Worm (Caenorhabditis elegans) whole organism, young adult: ENCODE measurements around the gene ZK669.2.

Experiments
- B0336.3 ChIP-seq: fragments of 200-800 bp; sonication (Bioruptor generic); IDR thresholded peaks from 2 replicates; pipeline ENCODE4 v1.3.6; 2022; ENCODE audit warnings: missing genetic modification characterization, missing compliant biosample characterization
- D2030.7 ChIP-seq: fragments of 200-800 bp; sonication (Bioruptor generic); IDR thresholded peaks from 2 replicates; pipeline ENCODE4 v1.3.6; 2022; ENCODE audit warnings: missing genetic modification reagents, missing genetic modification characterization, missing compliant biosample characterization
- F49E8.2 ChIP-seq: sonication (generic microtip); optimal IDR thresholded peaks from 3 replicates; lab custom pipeline; 2017; ENCODE audit warnings: missing genetic modification characterization, mild to moderate bottlenecking, missing compliant biosample characterization, antibody characterized with exemption, moderate library complexity; ENCODE audit not compliant: insufficient read depth
- F57A8.1 ChIP-seq: fragments of 200-800 bp; sonication (Bioruptor generic); optimal IDR thresholded peaks from 2 replicates; lab custom pipeline; 2018; ENCODE audit warnings: mild to moderate bottlenecking, missing genetic modification characterization, moderate library complexity, missing compliant biosample characterization
- F57C9.4 ChIP-seq: sonication (generic microtip); optimal IDR thresholded peaks from 2 replicates; lab custom pipeline; 2017; ENCODE audit warnings: mild to moderate bottlenecking, missing genetic modification characterization, missing compliant biosample characterization
- Y53F4B.3 ChIP-seq: fragments of 200-800 bp; sonication (Bioruptor generic); IDR thresholded peaks from 2 replicates; pipeline ENCODE4 v1.3.6; 2022; ENCODE audit warnings: missing genetic modification reagents, missing genetic modification characterization, missing compliant biosample characterization
- Y53G8AR.9 ChIP-seq: fragments of 200-800 bp; sonication (Bioruptor generic); conservative IDR thresholded peaks from 2 replicates; pipeline ENCODE4 v1.3.6; 2022; ENCODE audit warnings: missing genetic modification reagents, missing genetic modification characterization, missing compliant biosample characterization
- ZK185.1 ChIP-seq: sonication (generic microtip); optimal IDR thresholded peaks from 2 replicates; lab custom pipeline; 2016; ENCODE audit warnings: mild to moderate bottlenecking, missing genetic modification characterization, missing compliant biosample characterization; ENCODE audit not compliant: poor library complexity, severe bottlenecking
- akir-1 ChIP-seq: fragments of 200-800 bp; sonication (Bioruptor generic); optimal IDR thresholded peaks from 2 replicates; lab custom pipeline; 2018; ENCODE audit warnings: mild to moderate bottlenecking, missing genetic modification characterization, moderate library complexity, missing compliant biosample characterization
- ama-1 ChIP-seq, 3 experiments: fragments of 150-350 bp in 1 of 3; sonication (generic microtip) in 2 of 3; optimal IDR thresholded peaks; 2 replicates each; lab custom pipeline; 2014 to 2018; ENCODE audit warnings: missing biosample characterization in 2 of 3, missing genetic modification characterization in 2 of 3, missing genetic modification reagents in 2 of 3
- atf-7 ChIP-seq: sonication (generic microtip); optimal IDR thresholded peaks from 2 replicates; lab custom pipeline; 2017; ENCODE audit warnings: mild to moderate bottlenecking, missing genetic modification characterization, missing compliant biosample characterization
- athp-1 ChIP-seq: sonication (generic microtip); optimal IDR thresholded peaks from 2 replicates; lab custom pipeline; 2017; ENCODE audit warnings: mild to moderate bottlenecking, missing genetic modification characterization, missing compliant biosample characterization
- attf-6 ChIP-seq: fragments of 200-800 bp; sonication (Bioruptor generic); IDR thresholded peaks from 2 replicates; pipeline ENCODE4 v1.3.6; 2022; ENCODE audit warnings: missing genetic modification reagents, missing genetic modification characterization, missing compliant biosample characterization
- ceh-58 ChIP-seq: fragments of 200-800 bp; sonication (Bioruptor generic); IDR thresholded peaks from 2 replicates; pipeline ENCODE4 v1.3.6; 2022; ENCODE audit warnings: missing genetic modification characterization, missing compliant biosample characterization
- dox-1 ChIP-seq: fragments of 200-800 bp; sonication (Bioruptor generic); IDR thresholded peaks from 2 replicates; pipeline ENCODE4 v1.3.6; 2022; ENCODE audit warnings: missing genetic modification reagents, missing genetic modification characterization, missing compliant biosample characterization
- dpff-1 ChIP-seq: sonication (generic microtip); optimal IDR thresholded peaks from 2 replicates; lab custom pipeline; 2017; ENCODE audit warnings: mild to moderate bottlenecking, missing genetic modification characterization, missing compliant biosample characterization
- dpl-1 ChIP-seq: fragments of 150-350 bp; optimal IDR thresholded peaks from 2 replicates; lab custom pipeline; 2014; ENCODE audit warnings: missing biosample characterization, missing genetic modification reagents, missing genetic modification characterization
- hlh-26 ChIP-seq: fragments of 200-800 bp; sonication (Bioruptor generic); conservative IDR thresholded peaks from 2 replicates; pipeline ENCODE4 v1.3.6; 2022; ENCODE audit warnings: missing genetic modification reagents, missing genetic modification characterization, missing compliant biosample characterization
- hmg-20 ChIP-seq: fragments of 200-800 bp; sonication (Bioruptor generic); IDR thresholded peaks from 2 replicates; pipeline ENCODE4 v1.3.6; 2022; ENCODE audit warnings: missing genetic modification reagents, missing genetic modification characterization, missing compliant biosample characterization
- lag-1 ChIP-seq: fragments of 200-800 bp; sonication (Bioruptor generic); IDR thresholded peaks from 2 replicates; pipeline ENCODE4 v1.3.6; 2022; ENCODE audit warnings: missing genetic modification reagents, missing genetic modification characterization, missing compliant biosample characterization
- let-526 ChIP-seq: fragments of 200-800 bp; sonication (Bioruptor generic); IDR thresholded peaks from 2 replicates; pipeline ENCODE4 v1.3.6; 2022; ENCODE audit warnings: missing genetic modification reagents, missing genetic modification characterization, missing compliant biosample characterization
- let-607 ChIP-seq, 2 experiments: fragments of 200-800 bp in 1 of 2; sonication (Bioruptor generic) in 1 of 2; sonication (generic microtip) in 1 of 2; optimal IDR thresholded peaks; 2 replicates each; lab custom pipeline; 2016 to 2018; ENCODE audit warnings: mild to moderate bottlenecking in 2 of 2, missing compliant biosample characterization in 2 of 2, missing genetic modification characterization in 2 of 2, moderate library complexity in 2 of 2, missing genotype in 1 of 2
- lin-35 ChIP-seq, 3 experiments: fragments of 150-350 bp in 2 of 3; sonication (generic microtip) in 1 of 3; optimal IDR thresholded peaks; 2 replicates each; lab custom pipeline; 2014 to 2018; ENCODE audit warnings: missing biosample characterization in 3 of 3, missing genetic modification characterization in 3 of 3, missing genetic modification reagents in 3 of 3
- lsl-1 ChIP-seq: fragments of 200-800 bp; sonication (Bioruptor generic); optimal IDR thresholded peaks from 2 replicates; lab custom pipeline; 2018; ENCODE audit warnings: mild to moderate bottlenecking, missing genetic modification characterization, moderate library complexity, missing compliant biosample characterization
- lsy-27 ChIP-seq: sonication (generic microtip); optimal IDR thresholded peaks from 2 replicates; lab custom pipeline; 2017; ENCODE audit warnings: missing genetic modification characterization, mild to moderate bottlenecking, missing compliant biosample characterization, antibody characterized with exemption, missing genotype, borderline replicate concordance; ENCODE audit not compliant: insufficient read depth
- madf-10 ChIP-seq: sonication (generic microtip); optimal IDR thresholded peaks from 2 replicates; lab custom pipeline; 2016; ENCODE audit warnings: mild to moderate bottlenecking, missing genetic modification characterization, missing compliant biosample characterization
- madf-6 ChIP-seq: fragments of 200-800 bp; sonication (Bioruptor generic); IDR thresholded peaks from 2 replicates; pipeline ENCODE4 v1.3.6; 2022; ENCODE audit warnings: missing genetic modification reagents, missing genetic modification characterization, missing compliant biosample characterization
- mel-28 ChIP-seq: sonication (generic microtip); optimal IDR thresholded peaks from 2 replicates; lab custom pipeline; 2016; ENCODE audit warnings: borderline replicate concordance, mild to moderate bottlenecking, missing genetic modification characterization, missing compliant biosample characterization
- mxl-1 ChIP-seq: sonication (generic microtip); optimal IDR thresholded peaks from 2 replicates; lab custom pipeline; 2016; ENCODE audit warnings: missing genetic modification characterization, missing compliant biosample characterization
- nfya-2 ChIP-seq: fragments of 200-800 bp; sonication (Bioruptor generic); IDR thresholded peaks from 2 replicates; pipeline ENCODE4 v1.3.6; 2022; ENCODE audit warnings: missing genetic modification reagents, missing genetic modification characterization, missing compliant biosample characterization
- rec-8 ChIP-seq, 2 experiments: sonication (generic microtip); optimal IDR thresholded peaks; 2 replicates each; lab custom pipeline; 2016; ENCODE audit warnings: mild to moderate bottlenecking in 2 of 2, missing genetic modification characterization in 2 of 2, missing genetic modification reagents in 2 of 2, missing genotype in 2 of 2, missing biosample characterization in 1 of 2, missing compliant biosample characterization in 1 of 2, moderate library complexity in 1 of 2
- rpc-1 ChIP-seq, 2 experiments: fragments of 150-350 bp in 1 of 2; sonication (generic microtip) in 1 of 2; optimal IDR thresholded peaks; 2 replicates each; lab custom pipeline; 2014 to 2018; ENCODE audit warnings: missing biosample characterization in 1 of 2, missing genetic modification characterization in 1 of 2, missing genetic modification reagents in 1 of 2, missing genotype in 1 of 2
- snpc-1.1 ChIP-seq: sonication (generic microtip); optimal IDR thresholded peaks from 2 replicates; lab custom pipeline; 2017; ENCODE audit warnings: missing genetic modification characterization, mild to moderate bottlenecking, missing compliant biosample characterization, antibody characterized with exemption, moderate library complexity, missing genotype, missing genetic modification reagents; ENCODE audit not compliant: insufficient read depth
- zim-3 ChIP-seq: sonication (generic microtip); optimal IDR thresholded peaks from 2 replicates; lab custom pipeline; 2017; ENCODE audit warnings: mild to moderate bottlenecking, missing genetic modification characterization, moderate library complexity, missing compliant biosample characterization
- ztf-22 ChIP-seq: fragments of 200-800 bp; sonication (Bioruptor generic); optimal IDR thresholded peaks from 2 replicates; lab custom pipeline; 2018; ENCODE audit warnings: mild to moderate bottlenecking, missing genetic modification characterization, moderate library complexity, missing compliant biosample characterization
- ztf-26 ChIP-seq: sonication (generic microtip); optimal IDR thresholded peaks from 2 replicates; lab custom pipeline; 2017; ENCODE audit warnings: missing genetic modification characterization, missing compliant biosample characterization
- ztf-3 ChIP-seq: fragments of 200-800 bp; sonication (Bioruptor generic); optimal IDR thresholded peaks from 2 replicates; lab custom pipeline; 2018; ENCODE audit warnings: mild to moderate bottlenecking, missing genetic modification characterization, missing compliant biosample characterization
- ztf-6 ChIP-seq: fragments of 200-800 bp; sonication (Bioruptor generic); IDR thresholded peaks from 2 replicates; pipeline ENCODE4 v1.3.6; 2022; ENCODE audit warnings: missing genetic modification reagents, missing genetic modification characterization, missing compliant biosample characterization

The ZK669.2 gene

DNA sequence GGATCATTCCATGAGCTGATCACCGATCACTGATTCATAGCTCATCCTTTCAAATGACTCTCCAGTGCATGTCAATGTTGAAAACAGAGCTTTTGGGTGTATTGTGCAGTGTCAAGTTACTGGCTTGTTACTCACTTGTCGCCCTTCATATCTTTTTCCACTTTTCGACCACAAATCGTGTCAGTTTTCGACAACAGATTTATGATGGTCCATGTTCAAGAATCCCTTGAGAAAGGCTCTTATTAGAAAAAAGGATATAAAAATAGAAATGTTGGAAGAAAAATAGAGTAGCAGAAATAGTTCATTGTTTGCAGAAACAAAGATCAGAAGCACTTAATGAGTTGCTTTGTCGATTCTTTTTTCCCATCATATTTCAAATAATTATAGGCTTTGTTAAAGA is 45.5 kb upstream of the ZK669.2 start:
- TF ChIP-seq let-607 (tag; optimal IDR thresholded peaks at IDR 0.05; lab: Kevin White, UChicago) (no peak), rpc-1 (optimal IDR thresholded peaks at IDR 0.05; lab: Kevin White, UChicago) (no peak), rpc-1 (tag; optimal IDR thresholded peaks at IDR 0.05; lab: Kevin White, UChicago) (no peak), lag-1 (no peak), hlh-26 (GFP tag; lab: Robert Waterston, UW) (no peak), ama-1 (optimal IDR thresholded peaks at IDR 0.05; lab: Kevin White, UChicago) (no peak), ama-1 (GFP tag; optimal IDR thresholded peaks at IDR 0.05; lab: Kevin White, UChicago) (no peak), ceh-58 (GFP tag; lab: Robert Waterston, UW) (no peak), F49E8.2 (no peak), attf-6 (no peak), dpff-1 (no peak), dpl-1 (no peak), ztf-22 (GFP tag; lab: Kevin White, UChicago) (no peak), nfya-2 (GFP tag; lab: Robert Waterston, UW) (no peak), snpc-1.1 (tag; lab: Kevin White, UChicago) (no peak)
- TF ChIP-seq, all 124 proteins: peak for 0

DNA sequence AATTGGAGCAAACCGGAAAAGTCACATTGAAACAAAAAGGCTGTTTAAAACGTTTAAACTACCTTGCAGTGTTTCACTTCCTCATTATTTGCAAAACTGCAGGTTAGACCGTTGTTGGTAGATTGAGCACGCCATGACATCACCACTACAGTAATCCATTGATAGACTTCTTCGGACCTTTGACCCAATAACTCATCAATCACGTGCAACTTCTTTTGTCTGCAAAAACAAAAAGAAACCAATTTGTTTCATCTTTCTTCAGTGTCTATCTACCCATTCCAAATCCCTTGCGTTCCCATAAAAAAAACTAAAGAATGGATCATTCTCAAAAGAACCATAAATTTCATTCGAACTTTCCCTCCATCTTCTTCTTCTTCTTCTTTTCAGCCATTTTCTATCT is 43.1 kb upstream of the ZK669.2 start:
- TF ChIP-seq ztf-3 (GFP tag; lab: Kevin White, UChicago) = no peak
- no peak for TF ChIP-seq madf-10 (tag; lab: Kevin White, UChicago)
- no peak for TF ChIP-seq hlh-26 (GFP tag; lab: Robert Waterston, UW)
- no peak for TF ChIP-seq atf-7

DNA sequence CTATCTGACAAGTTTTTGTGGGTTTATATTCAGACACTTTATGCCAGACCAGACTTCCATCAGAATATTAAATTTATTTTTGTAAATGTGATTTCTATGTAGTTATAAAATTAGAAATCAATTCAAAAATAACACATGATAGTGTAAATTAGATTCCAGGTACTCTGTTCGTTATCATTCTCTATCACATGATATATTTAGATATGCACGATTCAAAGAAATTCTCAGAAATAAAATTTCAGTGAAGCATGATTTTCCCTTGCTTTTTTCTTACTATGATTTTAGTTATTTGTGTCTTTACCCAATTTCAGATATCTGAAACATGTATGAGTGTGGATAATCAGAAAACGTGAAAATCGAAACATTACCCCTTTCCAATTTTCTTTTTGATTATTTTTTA is 39.5 kb upstream of the ZK669.2 start:
- TF ChIP-seq athp-1 (tag; lab: Kevin White, UChicago) (no peak), ztf-6 (GFP tag; lab: Robert Waterston, UW) (no peak), ZK185.1 (tag; lab: Kevin White, UChicago) (no peak), attf-6 (no peak), rec-8 (tag; optimal IDR thresholded peaks at IDR 0.05; lab: Kevin White, UChicago) (no peak), snpc-1.1 (tag; lab: Kevin White, UChicago) (no peak), mxl-1 (tag; lab: Kevin White, UChicago) (no peak), let-526 (GFP tag; lab: Robert Waterston, UW) (no peak), F57C9.4 (no peak), lin-35 (GFP tag; optimal IDR thresholded peaks at IDR 0.05; lab: Kevin White, UChicago) (no peak), lsy-27 (no peak)

DNA sequence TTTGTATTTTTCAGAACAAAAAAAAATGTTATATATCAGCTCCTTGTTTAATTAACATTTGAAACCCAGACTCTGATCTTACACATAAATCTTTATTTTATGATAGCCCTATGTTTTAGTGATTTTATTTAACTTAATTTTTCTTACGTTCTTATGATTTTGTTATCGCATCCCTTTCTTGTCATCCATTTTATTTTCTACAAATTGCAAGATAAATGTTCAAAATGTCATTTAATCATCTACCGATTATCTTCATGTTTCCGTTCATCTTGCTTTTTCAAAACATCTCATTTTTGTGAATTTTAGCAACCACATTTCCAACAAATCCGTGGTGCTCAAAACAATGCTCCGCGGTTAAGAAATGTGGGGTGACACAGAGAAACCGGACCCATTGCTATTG is 38.3 kb upstream of the ZK669.2 start, which contains the start of gene DH11.5:
TSS of gene DH11.5 (plus strand) at position 301 of the 400 bp plus-strand sequence.
- TF ChIP-seq Y53G8AR.9 (GFP tag; lab: Robert Waterston, UW) (no peak), madf-10 (tag; lab: Kevin White, UChicago) (no peak), zim-3 (tag; lab: Kevin White, UChicago) (no peak)

DNA sequence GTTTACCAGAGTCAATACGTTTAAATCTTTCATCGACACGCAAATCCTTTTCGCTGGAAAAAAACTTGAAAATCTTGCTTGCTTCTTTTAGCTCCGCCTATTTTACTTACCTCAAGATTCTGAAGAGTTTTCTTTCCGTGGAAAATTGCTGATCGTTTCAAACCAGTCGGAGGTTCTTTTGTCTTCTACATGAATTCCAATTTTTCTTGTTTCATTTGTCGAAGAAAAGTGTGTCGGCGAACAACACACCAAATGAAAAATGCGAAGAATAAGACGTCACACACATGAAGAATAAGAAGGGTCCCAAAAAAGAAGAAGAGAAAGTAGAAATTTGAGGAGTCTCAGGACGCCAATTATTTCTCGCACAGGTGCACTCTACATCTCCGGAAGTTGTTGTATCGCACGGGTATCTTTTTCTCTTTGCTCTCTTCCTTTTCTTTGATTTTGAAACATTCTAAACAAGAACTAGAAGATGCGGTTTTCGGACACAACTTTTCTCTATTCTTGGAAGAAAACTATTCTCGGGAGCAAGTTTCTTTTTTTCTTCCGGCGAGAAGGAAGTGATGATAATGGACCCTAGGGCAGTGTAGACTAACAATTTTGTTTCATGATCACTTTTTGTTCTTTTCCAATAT is 36.3 kb upstream of the ZK669.2 start:
- no peak for TF ChIP-seq dox-1 (GFP tag; lab: Robert Waterston, UW)
- no peak for TF ChIP-seq lsl-1 (GFP tag; lab: Kevin White, UChicago)
- TF ChIP-seq madf-6 (GFP tag; lab: Robert Waterston, UW) = no peak
- TF ChIP-seq madf-10 (tag; lab: Kevin White, UChicago) = no peak
- no peak for TF ChIP-seq rec-8 (tag; optimal IDR thresholded peaks at IDR 0.05; lab: Kevin White, UChicago)
- no peak for TF ChIP-seq B0336.3 (GFP tag; lab: Robert Waterston, UW)
- TF ChIP-seq Y53F4B.3 = no peak
- TF ChIP-seq rpc-1 (optimal IDR thresholded peaks at IDR 0.05; lab: Kevin White, UChicago) = no peak
- no peak for TF ChIP-seq rpc-1 (tag; optimal IDR thresholded peaks at IDR 0.05; lab: Kevin White, UChicago)
- no peak for TF ChIP-seq hmg-20 (GFP tag; lab: Robert Waterston, UW)
- TF ChIP-seq mel-28 = no peak
- TF ChIP-seq ztf-26 (tag; lab: Kevin White, UChicago) = no peak
- no peak for TF ChIP-seq F57A8.1 (GFP tag; lab: Kevin White, UChicago)
- TF ChIP-seq akir-1 = no peak
- no peak for TF ChIP-seq D2030.7 (GFP tag; lab: Robert Waterston, UW)
- no peak for TF ChIP-seq ztf-3 (GFP tag; lab: Kevin White, UChicago)
